Worm (Caenorhabditis elegans): ENCODE data around the gene nmt-1.

DNA sequence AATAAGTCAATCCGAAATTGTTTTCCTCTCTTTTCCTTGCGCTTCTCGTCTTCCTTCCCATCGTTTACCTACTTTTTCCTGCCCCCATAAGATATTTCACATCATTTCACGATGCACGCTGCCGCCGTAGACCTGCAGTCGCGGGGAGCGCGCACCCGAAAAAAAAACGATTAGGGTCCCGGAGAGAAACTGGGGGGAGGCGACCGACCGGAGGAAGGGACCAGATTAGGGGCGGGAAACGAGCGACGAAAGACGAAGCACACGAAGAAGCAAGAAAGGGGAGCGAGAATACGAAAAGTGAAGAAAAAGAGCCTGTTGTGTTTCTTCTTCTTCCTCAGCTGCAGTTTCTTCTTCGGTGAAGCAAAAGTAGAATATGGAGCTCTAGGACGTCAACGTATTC lies 19.1 kb upstream of the nmt-1 start:
- TF ChIP-seq lsy-2 (tag; optimal IDR thresholded peaks at IDR 0.05) (no peak), elt-1 (tag; optimal IDR thresholded peaks at IDR 0.05) (no peak), peb-1 (tag; optimal IDR thresholded peaks at IDR 0.05) (no peak), lin-13 (GFP tag; optimal IDR thresholded peaks at IDR 0.05) (no peak), unc-62 (GFP tag; optimal IDR thresholded peaks at IDR 0.05) (no peak)
